Fruit fly (Drosophila melanogaster): ENCODE measurements around the gene Hsdl2.

Gene Hsdl2

DNA sequence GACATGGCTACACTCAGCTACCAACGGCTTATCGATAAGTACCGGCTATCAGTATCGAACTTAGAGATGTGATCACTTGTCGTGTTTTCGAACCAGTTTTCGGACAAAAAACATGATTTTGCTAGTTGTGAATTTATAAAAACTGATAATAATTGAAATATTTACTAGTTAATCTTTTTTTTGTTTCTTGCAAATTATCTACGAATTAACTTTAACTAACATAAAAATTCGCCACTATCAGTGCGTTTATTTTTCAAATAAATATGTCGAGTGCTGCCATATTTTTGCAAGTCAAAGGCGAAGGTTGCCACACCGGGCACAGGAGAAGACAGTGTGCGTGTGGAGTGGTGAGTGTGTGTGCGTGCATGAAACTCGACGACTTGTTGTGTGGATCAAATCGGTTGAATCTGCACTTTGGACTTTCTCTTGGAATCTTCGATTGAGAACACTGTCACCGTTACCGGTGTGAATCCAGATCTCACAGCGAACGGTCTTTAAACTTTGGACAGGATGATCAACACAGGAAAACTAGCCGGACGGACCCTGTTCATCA is at the start of gene Hsdl2:
Gene Hsdl2 (plus strand): TSS at position 349 of the 553 bp plus-strand sequence.
- TF ChIP-seq CG4496 (GFP tag; IDR thresholded peaks at IDR 0.05) (peak; percentile 32; the same call in 2 of the 3 replicates), Pif1B (GFP tag; optimal IDR thresholded peaks at IDR 0.05) (peak; percentile 81), CG13204 (GFP tag; optimal IDR thresholded peaks at IDR 0.05) (peak; percentile 91), CG32121 (GFP tag; IDR thresholded peaks at IDR 0.05) (peak; percentile 50; the same call in 1 of the 2 replicates), Pif1A (GFP tag; optimal IDR thresholded peaks at IDR 0.05) (peak; percentile 84), Snoo (tag; optimal IDR thresholded peaks at IDR 0.05) (no peak), CG8159 (tag; optimal IDR thresholded peaks at IDR 0.05) (peak; percentile 61), EcR (GFP tag; optimal IDR thresholded peaks at IDR 0.05) (no peak), CG14655 (GFP tag; optimal IDR thresholded peaks at IDR 0.05) (peak; percentile 87), gl (tag; optimal IDR thresholded peaks at IDR 0.05) (peak; percentile 98), CG12605 (GFP tag; IDR thresholded peaks at IDR 0.05) (peak; percentile 75), CG17806 (tag; optimal IDR thresholded peaks at IDR 0.05) (peak; percentile 71), fd96Ca (GFP tag; IDR thresholded peaks at IDR 0.05) (peak; percentile 27; the same call in 1 of the 3 replicates), D1 (tag; optimal IDR thresholded peaks at IDR 0.05) (no peak), Ets98B (GFP tag; IDR thresholded peaks at IDR 0.05) (peak; percentile 46), CG34367 (tag; optimal IDR thresholded peaks at IDR 0.05) (peak; percentile 74), CG15710 (tag; optimal IDR thresholded peaks at IDR 0.05) (peak; percentile 52), CG8301 (tag; optimal IDR thresholded peaks at IDR 0.05) (peak; percentile 83), CG10348 (GFP tag; IDR thresholded peaks at IDR 0.05) (no peak), rn (GFP tag; IDR thresholded peaks at IDR 0.05) (no peak)

- peak; percentile 100 for TF ChIP-seq CG9948 (tag; optimal IDR thresholded peaks at IDR 0.05)
- TF ChIP-seq EcR (GFP tag; optimal IDR thresholded peaks at IDR 0.05): no peak
- TF ChIP-seq D1 (tag; optimal IDR thresholded peaks at IDR 0.05): peak; percentile 99
- peak; percentile 100 for TF ChIP-seq CG8159 (tag; optimal IDR thresholded peaks at IDR 0.05)
- TF ChIP-seq rn (GFP tag; IDR thresholded peaks at IDR 0.05): peak; percentile 100
- peak; percentile 100 for TF ChIP-seq CG8301 (tag; optimal IDR thresholded peaks at IDR 0.05)
- TF ChIP-seq CG4496 (GFP tag; IDR thresholded peaks at IDR 0.05): peak; percentile 100
- peak; percentile 99 for TF ChIP-seq Pif1B (GFP tag; optimal IDR thresholded peaks at IDR 0.05)
- peak; percentile 100 for TF ChIP-seq Ets98B (GFP tag; IDR thresholded peaks at IDR 0.05)
- TF ChIP-seq CG32121 (GFP tag; IDR thresholded peaks at IDR 0.05): peak; percentile 100
- TF ChIP-seq CG12605 (GFP tag; IDR thresholded peaks at IDR 0.05): peak; percentile 100
- TF ChIP-seq CG10348 (GFP tag; IDR thresholded peaks at IDR 0.05): peak; percentile 99
- TF ChIP-seq CG15710 (tag; optimal IDR thresholded peaks at IDR 0.05): peak; percentile 100
- peak; percentile 100 for TF ChIP-seq CG17806 (tag; optimal IDR thresholded peaks at IDR 0.05)
- TF ChIP-seq Snoo (tag; optimal IDR thresholded peaks at IDR 0.05): peak; percentile 99
- TF ChIP-seq CG13204 (GFP tag; optimal IDR thresholded peaks at IDR 0.05): peak; percentile 97
- TF ChIP-seq fd96Ca (GFP tag; IDR thresholded peaks at IDR 0.05): peak; percentile 99
- peak; percentile 99 for TF ChIP-seq CG34367 (tag; optimal IDR thresholded peaks at IDR 0.05)
- TF ChIP-seq CG14655 (GFP tag; optimal IDR thresholded peaks at IDR 0.05): peak; percentile 100
- peak; percentile 98 for TF ChIP-seq gl (tag; optimal IDR thresholded peaks at IDR 0.05)
- TF ChIP-seq Pif1A (GFP tag; optimal IDR thresholded peaks at IDR 0.05): peak; percentile 99
Observed at dm6 chr3R:27636010-27636584, 41.2 kb upstream of the Hsdl2 start, which contains the start of the genes CG5611 and Mtl. TSS of gene CG5611 (minus strand) at chr3R:27636060. TSS of gene Mtl (plus strand) at chr3R:27636412.

DNA sequence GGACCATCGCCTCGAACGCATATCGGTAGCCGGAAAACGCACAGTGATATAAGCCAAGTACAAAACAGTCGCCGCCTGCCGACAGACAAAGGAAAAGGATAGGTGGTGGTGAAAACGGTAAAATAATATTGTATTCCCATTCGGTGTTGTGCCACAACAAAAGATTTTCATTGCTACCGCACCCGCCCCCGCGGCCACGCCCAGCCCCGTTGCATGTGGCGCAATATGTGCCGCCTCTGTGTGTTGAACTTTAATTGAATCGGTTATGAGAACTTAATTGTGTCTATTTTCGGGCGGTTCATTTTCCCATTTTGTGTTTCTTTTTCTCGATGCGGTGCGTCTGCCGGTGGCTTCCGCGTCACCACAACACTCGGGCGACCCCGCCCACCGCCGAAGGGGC is 40.6 kb upstream of the Hsdl2 start:
- no peak for TF ChIP-seq CG32121 (GFP tag; IDR thresholded peaks at IDR 0.05)
- no peak for TF ChIP-seq CG13204 (GFP tag; optimal IDR thresholded peaks at IDR 0.05)
- TF ChIP-seq Ets98B (GFP tag; IDR thresholded peaks at IDR 0.05): no peak
- TF ChIP-seq CG17806 (tag; optimal IDR thresholded peaks at IDR 0.05): no peak
- no peak for TF ChIP-seq CG10348 (GFP tag; IDR thresholded peaks at IDR 0.05)
- no peak for TF ChIP-seq CG34367 (tag; optimal IDR thresholded peaks at IDR 0.05)
- TF ChIP-seq CG14655 (GFP tag; optimal IDR thresholded peaks at IDR 0.05): no peak
- no peak for TF ChIP-seq Pif1B (GFP tag; optimal IDR thresholded peaks at IDR 0.05)
- TF ChIP-seq CG12605 (GFP tag; IDR thresholded peaks at IDR 0.05): no peak
- TF ChIP-seq CG8159 (tag; optimal IDR thresholded peaks at IDR 0.05): no peak
- TF ChIP-seq D1 (tag; optimal IDR thresholded peaks at IDR 0.05): no peak

DNA sequence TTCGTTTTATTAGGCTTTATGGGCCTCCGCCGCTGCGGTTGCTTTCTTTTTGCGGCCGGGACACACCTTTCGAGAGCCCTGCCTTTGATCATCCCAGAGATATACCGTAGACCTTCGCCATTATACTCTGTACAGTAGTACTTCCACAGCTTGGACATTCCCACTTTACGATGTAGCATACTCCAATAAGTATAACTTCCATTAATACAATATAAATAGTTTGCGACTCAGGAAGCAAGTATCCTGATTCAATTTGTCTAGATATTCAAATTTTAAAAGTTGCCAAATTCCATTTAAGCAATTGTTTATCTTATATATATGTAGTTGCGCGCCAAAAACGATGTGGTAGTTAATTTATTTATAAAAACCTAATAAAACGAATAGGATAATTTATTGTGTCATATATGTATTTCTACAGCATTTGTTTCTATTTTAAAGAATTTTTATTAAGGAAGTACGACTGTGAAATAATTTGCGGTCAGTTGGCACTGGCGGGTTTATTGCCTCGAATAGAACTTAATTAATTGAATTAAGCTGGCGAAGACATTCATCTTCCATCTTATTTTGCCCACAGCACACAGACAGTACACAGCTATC is 40.0 kb upstream of the Hsdl2 start:
- TF ChIP-seq CG15710 (tag; optimal IDR thresholded peaks at IDR 0.05) (peak; percentile 0), CG8159 (tag; optimal IDR thresholded peaks at IDR 0.05) (peak; percentile 22), CG34367 (tag; optimal IDR thresholded peaks at IDR 0.05) (no peak), D1 (tag; optimal IDR thresholded peaks at IDR 0.05) (no peak), gl (tag; optimal IDR thresholded peaks at IDR 0.05) (no peak), Pif1B (GFP tag; optimal IDR thresholded peaks at IDR 0.05) (no peak), CG14655 (GFP tag; optimal IDR thresholded peaks at IDR 0.05) (no peak), CG9948 (tag; optimal IDR thresholded peaks at IDR 0.05) (no peak)

DNA sequence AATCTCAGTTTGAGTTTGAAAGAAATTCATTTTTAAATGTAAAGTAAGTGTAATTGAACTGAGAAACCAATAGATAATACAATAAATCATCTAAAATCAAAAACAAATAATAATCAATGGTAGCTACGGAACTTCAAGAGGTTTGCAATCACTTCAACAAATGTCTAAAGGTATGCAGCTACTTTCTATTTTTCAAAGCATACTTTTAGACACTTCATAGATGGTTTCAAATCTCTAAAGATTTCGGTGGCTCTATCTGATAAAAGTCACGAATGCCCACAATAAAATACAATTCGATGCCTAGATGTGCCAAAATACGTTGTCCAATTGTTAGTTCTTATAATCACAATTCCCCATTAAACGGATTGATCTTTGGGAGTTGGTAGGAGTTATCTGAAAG is 34.2 kb upstream of the Hsdl2 start:
- TF ChIP-seq Snoo (tag; optimal IDR thresholded peaks at IDR 0.05) (no peak), Pif1A (GFP tag; optimal IDR thresholded peaks at IDR 0.05) (no peak), rn (GFP tag; IDR thresholded peaks at IDR 0.05) (no peak), CG15710 (tag; optimal IDR thresholded peaks at IDR 0.05) (no peak), gl (tag; optimal IDR thresholded peaks at IDR 0.05) (no peak), CG8301 (tag; optimal IDR thresholded peaks at IDR 0.05) (no peak), D1 (tag; optimal IDR thresholded peaks at IDR 0.05) (no peak), CG9948 (tag; optimal IDR thresholded peaks at IDR 0.05) (no peak), CG34367 (tag; optimal IDR thresholded peaks at IDR 0.05) (no peak), CG17806 (tag; optimal IDR thresholded peaks at IDR 0.05) (no peak), CG14655 (GFP tag; optimal IDR thresholded peaks at IDR 0.05) (no peak)
